Fruit fly (Drosophila melanogaster) whole organism, embryonic: ENCODE results near the gene CG43181.

Experiments
- Atf-2 ChIP-seq: fragments of 200-800 bp; sonication (Bioruptor generic); optimal IDR thresholded peaks from 2 replicates; lab custom pipeline; 2016; ENCODE audit warnings: missing biosample characterization, missing genetic modification characterization
- Awh ChIP-seq: fragments of 200-800 bp; sonication (Bioruptor generic); IDR thresholded peaks from 2 replicates; pipeline ENCODE4, ENCODE4 v1.3.6; 2022; ENCODE audit warnings: missing biosample characterization, missing genetic modification characterization
- BEAF-32 ChIP-seq: fragments of 200-800 bp; sonication (Bioruptor generic); optimal IDR thresholded peaks from 3 replicates; lab custom pipeline; 2017; ENCODE audit warnings: missing biosample characterization, missing genetic modification characterization, mild to moderate bottlenecking, moderate library complexity, missing genetic modification reagents
- Blimp-1 ChIP-seq: fragments of 200-800 bp; sonication (Bioruptor generic); optimal IDR thresholded peaks from 3 replicates; lab custom pipeline; 2018; ENCODE audit warnings: missing biosample characterization, missing genetic modification characterization, mild to moderate bottlenecking, moderate library complexity, missing genetic modification reagents
- CG11696 ChIP-seq: fragments of 200-800 bp; sonication (Bioruptor generic); IDR thresholded peaks from 2 replicates; pipeline ENCODE4 v1.3.6; 2022; ENCODE audit warnings: missing biosample characterization, missing genetic modification characterization
- CG12155 ChIP-seq: fragments of 200-800 bp; sonication (Bioruptor generic); optimal IDR thresholded peaks from 3 replicates; lab custom pipeline; 2016; ENCODE audit warnings: missing biosample characterization, missing genetic modification characterization
- CG13624 ChIP-seq: fragments of 200-800 bp; sonication (Bioruptor generic); optimal IDR thresholded peaks from 2 replicates; lab custom pipeline; 2016; ENCODE audit warnings: missing biosample characterization, missing genetic modification characterization
- CG14014 ChIP-seq: fragments of 200-800 bp; sonication (Bioruptor generic); IDR thresholded peaks from 2 replicates; pipeline ENCODE4 v1.3.6; 2022; ENCODE audit warnings: missing biosample characterization, missing genetic modification characterization
- CG2678 ChIP-seq: fragments of 200-800 bp; sonication (Bioruptor generic); optimal IDR thresholded peaks from 3 replicates; lab custom pipeline; 2019; ENCODE audit warnings: missing biosample characterization, mild to moderate bottlenecking, missing genetic modification characterization, moderate library complexity
- CG31441 ChIP-seq: fragments of 200-800 bp; sonication (Bioruptor generic); IDR thresholded peaks from 2 replicates; pipeline ENCODE4 v1.3.6; 2022; ENCODE audit warnings: missing biosample characterization, missing genetic modification characterization
- CG3407 ChIP-seq: fragments of 200-800 bp; sonication (Bioruptor generic); optimal IDR thresholded peaks from 2 replicates; lab custom pipeline; 2018; ENCODE audit warnings: missing biosample characterization, mild to moderate bottlenecking, missing genetic modification characterization
- CG4404 ChIP-seq: fragments of 200-800 bp; sonication (Bioruptor generic); IDR thresholded peaks from 2 replicates; pipeline ENCODE4 v1.3.6; 2022; ENCODE audit warnings: missing biosample characterization, missing genetic modification characterization
- CG4730 ChIP-seq: fragments of 200-800 bp; sonication (Bioruptor generic); IDR thresholded peaks from 2 replicates; pipeline ENCODE4 v1.3.6; 2022; ENCODE audit warnings: missing biosample characterization, missing genetic modification characterization
- CG5180 ChIP-seq: fragments of 200-800 bp; sonication (Bioruptor generic); optimal IDR thresholded peaks from 3 replicates; lab custom pipeline; 2017; ENCODE audit warnings: missing biosample characterization, missing genetic modification characterization, mild to moderate bottlenecking, moderate library complexity, missing genetic modification reagents
- CG6654 ChIP-seq: fragments of 200-800 bp; sonication (Bioruptor generic); optimal IDR thresholded peaks from 2 replicates; lab custom pipeline; 2017; ENCODE audit warnings: missing biosample characterization, mild to moderate bottlenecking, missing genetic modification characterization
- CG6791 ChIP-seq: fragments of 200-800 bp; sonication (Bioruptor generic); IDR thresholded peaks from 3 replicates; pipeline ENCODE4 v1.3.6; 2022; ENCODE audit warnings: missing biosample characterization, missing genetic modification characterization; ENCODE audit not compliant: partially characterized antibody
- CG6854 ChIP-seq: fragments of 200-800 bp; sonication (Bioruptor generic); optimal IDR thresholded peaks from 3 replicates; lab custom pipeline; 2017; ENCODE audit warnings: missing biosample characterization, mild to moderate bottlenecking, missing genetic modification characterization
- CG7372 ChIP-seq: fragments of 200-800 bp; sonication (Bioruptor generic); IDR thresholded peaks from 2 replicates; pipeline ENCODE4 v1.3.6; 2022; ENCODE audit warnings: missing biosample characterization, missing genetic modification characterization
- CG8388 ChIP-seq: fragments of 200-800 bp; sonication (Bioruptor generic); optimal IDR thresholded peaks from 2 replicates; lab custom pipeline; 2019; ENCODE audit warnings: missing biosample characterization, mild to moderate bottlenecking, missing genetic modification characterization, moderate library complexity
- D19A ChIP-seq: fragments of 200-800 bp; optimal IDR thresholded peaks from 3 replicates; lab custom pipeline; 2019; ENCODE audit warnings: missing biosample characterization, mild to moderate bottlenecking, missing genetic modification characterization, moderate library complexity
- E2f1 ChIP-seq: fragments of 200-800 bp; sonication (Bioruptor generic); IDR thresholded peaks from 2 replicates; pipeline ENCODE4 v1.3.6; 2022; ENCODE audit warnings: missing biosample characterization, missing genetic modification characterization
- Fer1 ChIP-seq: fragments of 200-800 bp; sonication (Bioruptor generic); optimal IDR thresholded peaks from 2 replicates; lab custom pipeline; 2017; ENCODE audit warnings: missing biosample characterization, mild to moderate bottlenecking, missing genetic modification characterization
- H2.0 ChIP-seq: fragments of 200-800 bp; sonication (Bioruptor generic); IDR thresholded peaks from 2 replicates; pipeline ENCODE4 v1.3.6; 2022; ENCODE audit warnings: missing biosample characterization, missing genetic modification characterization
- HLH54F ChIP-seq: fragments of 200-800 bp; sonication (Bioruptor generic); optimal IDR thresholded peaks from 3 replicates; lab custom pipeline; 2016; ENCODE audit warnings: missing biosample characterization, missing genetic modification characterization
- HLHmδ ChIP-seq: fragments of 200-800 bp; sonication (Bioruptor generic); optimal IDR thresholded peaks from 2 replicates; lab custom pipeline; 2018; ENCODE audit warnings: missing biosample characterization, mild to moderate bottlenecking, missing genetic modification characterization, moderate library complexity
- Hr3 ChIP-seq: fragments of 200-800 bp; sonication (Bioruptor generic); optimal IDR thresholded peaks from 3 replicates; lab custom pipeline; 2016; ENCODE audit warnings: missing biosample characterization, missing genetic modification characterization
- Hsf ChIP-seq: fragments of 200-800 bp; sonication (Bioruptor generic); optimal IDR thresholded peaks from 3 replicates; lab custom pipeline; 2016; ENCODE audit warnings: missing biosample characterization, missing genetic modification characterization
- Med ChIP-seq: fragments of 200-800 bp; sonication (Bioruptor generic); peaks from one replicate; lab custom pipeline; 2016; ENCODE audit warnings: missing biosample characterization, missing genetic modification characterization, mild to moderate bottlenecking, inconsistent platforms, moderate library complexity
- Mes4 ChIP-seq: fragments of 200-800 bp; sonication (Bioruptor generic); optimal IDR thresholded peaks from 2 replicates; lab custom pipeline; 2016; ENCODE audit warnings: missing biosample characterization, missing genetic modification characterization
- NC2β ChIP-seq: fragments of 200-800 bp; sonication (Bioruptor generic); optimal IDR thresholded peaks from 2 replicates; lab custom pipeline; 2016; ENCODE audit warnings: missing biosample characterization, missing genetic modification characterization
- Nf-YB ChIP-seq: fragments of 200-800 bp; sonication (Bioruptor generic); optimal IDR thresholded peaks from 3 replicates; lab custom pipeline; 2019; ENCODE audit warnings: missing biosample characterization, mild to moderate bottlenecking, missing genetic modification characterization, moderate library complexity
- PHDP ChIP-seq: fragments of 200-800 bp; sonication (Bioruptor generic); optimal IDR thresholded peaks from 3 replicates; lab custom pipeline; 2018; ENCODE audit warnings: missing biosample characterization, mild to moderate bottlenecking, missing genetic modification characterization, moderate library complexity
- Six4 ChIP-seq: fragments of 200-800 bp; sonication (Bioruptor generic); optimal IDR thresholded peaks from 2 replicates; lab custom pipeline; 2016; ENCODE audit warnings: missing biosample characterization, missing genetic modification characterization
- Sry-β ChIP-seq: fragments of 200-800 bp; sonication (Bioruptor generic); optimal IDR thresholded peaks from 2 replicates; lab custom pipeline; 2018; ENCODE audit warnings: missing biosample characterization, mild to moderate bottlenecking, missing genetic modification characterization, moderate library complexity
- Ssrp ChIP-seq: fragments of 200-800 bp; sonication (Bioruptor generic); optimal IDR thresholded peaks from 2 replicates; lab custom pipeline; 2018; ENCODE audit warnings: missing biosample characterization, mild to moderate bottlenecking, missing genetic modification characterization, moderate library complexity
- Usf ChIP-seq: fragments of 200-800 bp; sonication (Bioruptor generic); optimal IDR thresholded peaks from 2 replicates; lab custom pipeline; 2017; ENCODE audit warnings: missing genotype, missing biosample characterization, missing genetic modification characterization
- YL-1 ChIP-seq: fragments of 200-800 bp; sonication (Bioruptor generic); optimal IDR thresholded peaks from 3 replicates; lab custom pipeline; 2017; ENCODE audit warnings: missing biosample characterization, mild to moderate bottlenecking, missing genetic modification characterization
- ac ChIP-seq: fragments of 200-800 bp; sonication (Bioruptor generic); optimal IDR thresholded peaks from 3 replicates; lab custom pipeline; 2017; ENCODE audit warnings: missing biosample characterization, mild to moderate bottlenecking, missing genetic modification characterization
- ci ChIP-seq: fragments of 200-800 bp; sonication (Bioruptor generic); IDR thresholded peaks from 3 replicates; pipeline ENCODE4 v1.3.6; 2022; ENCODE audit warnings: missing biosample characterization, missing genetic modification characterization
- h ChIP-seq: fragments of >200 bp; optimal IDR thresholded peaks from 2 replicates; lab custom pipeline; 2017
- insv ChIP-seq, 2 experiments: fragments of 200-800 bp; sonication (Bioruptor generic); optimal IDR thresholded peaks; 3 replicates each; lab custom pipeline; 2016 to 2018; ENCODE audit warnings: missing biosample characterization in 2 of 2, missing genetic modification characterization in 2 of 2
- jigr1 ChIP-seq: fragments of 200-800 bp; sonication (Bioruptor generic); IDR thresholded peaks from 3 replicates; pipeline ENCODE4 v1.3.6; 2022; ENCODE audit warnings: missing biosample characterization, missing genetic modification characterization
- oc ChIP-seq: fragments of 200-800 bp; sonication (Bioruptor generic); optimal IDR thresholded peaks from 2 replicates; lab custom pipeline; 2018; ENCODE audit warnings: missing biosample characterization, mild to moderate bottlenecking, missing genetic modification characterization, moderate library complexity
- onecut ChIP-seq: fragments of 200-800 bp; sonication (Bioruptor generic); IDR thresholded peaks from 2 replicates; pipeline ENCODE4 v1.3.6; 2022; ENCODE audit warnings: missing biosample characterization, missing genetic modification characterization
- pho ChIP-seq: fragments of 200-800 bp; sonication (Bioruptor generic); optimal IDR thresholded peaks from 2 replicates; lab custom pipeline; 2016; ENCODE audit warnings: missing biosample characterization, missing genetic modification characterization
- pita ChIP-seq: fragments of 200-800 bp; sonication (Bioruptor generic); optimal IDR thresholded peaks from 2 replicates; lab custom pipeline; 2017; ENCODE audit warnings: missing biosample characterization, mild to moderate bottlenecking, missing genetic modification characterization
- psq ChIP-seq: fragments of 200-800 bp; sonication (Bioruptor generic); optimal IDR thresholded peaks from 2 replicates; lab custom pipeline; 2017; ENCODE audit warnings: missing biosample characterization, missing genetic modification characterization
- row ChIP-seq: fragments of 200-800 bp; sonication (Bioruptor generic); IDR thresholded peaks from 3 replicates; pipeline ENCODE4 v1.3.6; 2022; ENCODE audit warnings: missing biosample characterization, missing genetic modification characterization
- sug ChIP-seq: fragments of 200-800 bp; optimal IDR thresholded peaks from 2 replicates; lab custom pipeline; 2019; ENCODE audit warnings: missing biosample characterization, mild to moderate bottlenecking, missing genetic modification characterization, moderate library complexity
- tll ChIP-seq, 2 experiments: fragments of 200-800 bp in 1 of 2; fragments of >200 bp in 1 of 2; sonication (Bioruptor generic) in 1 of 2; optimal IDR thresholded peaks; 2 replicates each; lab custom pipeline; 2017 to 2019; ENCODE audit warnings: missing biosample characterization in 2 of 2, missing genetic modification characterization in 2 of 2, mild to moderate bottlenecking in 1 of 2, moderate library complexity in 1 of 2
- unpg ChIP-seq: fragments of 200-800 bp; sonication (Bioruptor generic); optimal IDR thresholded peaks from 3 replicates; lab custom pipeline; 2018; ENCODE audit warnings: missing biosample characterization, mild to moderate bottlenecking, missing genetic modification characterization, moderate library complexity

CG43181 gene

dm6 chrX:338123-338527, 12.2 kb upstream of the CG43181 start:
- TF ChIP-seq PHDP (tag; lab: Kevin White, UChicago) (peak; percentile 87), tll (GFP tag; optimal IDR thresholded peaks at IDR 0.05; lab: Kevin White, UChicago) (no peak), CG11696 (GFP tag; lab: Robert Waterston, UW) (peak; percentile 75), CG6654 (GFP tag; lab: Kevin White, UChicago) (peak; percentile 5), jigr1 (GFP tag; lab: Robert Waterston, UW) (0 out of 3 replicates have a peak, but pooled peaks have one; percentile 12), Fer1 (GFP tag; lab: Kevin White, UChicago) (peak; percentile 83), CG14014 (GFP tag; lab: Robert Waterston, UW) (peak; percentile 48; the same call in 1 of the 2 replicates), ac (GFP tag; lab: Kevin White, UChicago) (peak; percentile 43), Mes4 (GFP tag; lab: Kevin White, UChicago) (no peak), oc (tag; lab: Kevin White, UChicago) (peak; percentile 68), HLHmδ (GFP tag; lab: Kevin White, UChicago) (no peak), unpg (peak; percentile 77), pho (GFP tag; lab: Kevin White, UChicago) (no peak), Nf-YB (peak; percentile 71), CG4404 (GFP tag; lab: Robert Waterston, UW) (peak; percentile 21; the same call in 1 of the 2 replicates), Six4 (peak; percentile 52), CG4730 (GFP tag; lab: Robert Waterston, UW) (no peak), onecut (GFP tag; lab: Robert Waterston, UW) (no peak), CG8388 (peak; percentile 83), Sry-β (GFP tag; lab: Kevin White, UChicago) (no peak), h (lab: Kevin White, UChicago) (no peak), Usf (GFP tag; lab: Kevin White, UChicago) (peak; percentile 14), CG5180 (GFP tag; lab: Kevin White, UChicago) (peak; percentile 52), E2f1 (GFP tag; lab: Robert Waterston, UW) (peak; percentile 72), Atf-2 (GFP tag; lab: Kevin White, UChicago) (no peak), CG6854 (GFP tag; lab: Kevin White, UChicago) (peak; percentile 70), YL-1 (GFP tag; lab: Kevin White, UChicago) (no peak), CG3407 (GFP tag; lab: Kevin White, UChicago) (peak; percentile 42), CG2678 (tag; lab: Kevin White, UChicago) (peak; percentile 93), CG13624 (GFP tag; lab: Kevin White, UChicago) (no peak), HLH54F (GFP tag; lab: Kevin White, UChicago) (no peak), ci (0 out of 3 replicates have a peak, but pooled peaks have one; percentile 50), Hsf (GFP tag; lab: Kevin White, UChicago) (peak; percentile 13), CG12155 (peak; percentile 3), Blimp-1 (GFP tag; lab: Kevin White, UChicago) (peak; percentile 82), BEAF-32 (GFP tag; lab: Kevin White, UChicago) (no peak), CG6791 (GFP tag; lab: Robert Waterston, UW) (no peak), insv (GFP tag; optimal IDR thresholded peaks at IDR 0.05; lab: Kevin White, UChicago) (peak in 1 of 2 experiments; percentile 9), CG7372 (peak; percentile 55; the same call in 1 of the 2 replicates), psq (GFP tag; lab: Kevin White, UChicago) (no peak), Hr3 (GFP tag; lab: Kevin White, UChicago) (peak; percentile 59), Ssrp (tag; lab: Kevin White, UChicago) (peak; percentile 79), sug (tag; lab: Kevin White, UChicago) (peak; percentile 71), H2.0 (peak; percentile 59; the same call in 1 of the 2 replicates), Med (GFP tag; lab: Kevin White, UChicago) (peak; percentile 57), CG31441 (peak; percentile 90), pita (no peak), Awh (GFP tag; lab: Robert Waterston, UW) (peak; percentile 62; the same call in 1 of the 2 replicates), D19A (tag; lab: Kevin White, UChicago) (peak; percentile 84), row (GFP tag; lab: Robert Waterston, UW) (peak; percentile 69), NC2β (GFP tag; lab: Kevin White, UChicago) (no peak)
